Worm (Caenorhabditis elegans) whole organism, midembryonic: ENCODE measurements around the gene Y71H2AM.1.
"Not testable (repeated sequence)": the region's sequence is repeated elsewhere in the genome, so short reads cannot be mapped to it uniquely, and the experiment has no call there.

Source experiments
- T22C8.4 ChIP-seq: fragments of 200-800 bp; sonication (Bioruptor generic); IDR thresholded peaks from 2 replicates; pipeline ENCODE4 v1.3.6; 2022; ENCODE audit warnings: missing genetic modification characterization, missing compliant biosample characterization
- cog-1 ChIP-seq: sonication (generic microtip); optimal IDR thresholded peaks from 2 replicates; lab custom pipeline; 2016; ENCODE audit warnings: missing genetic modification characterization, missing compliant biosample characterization
- flt-1 ChIP-seq: fragments of 200-800 bp; sonication (Bioruptor generic); IDR thresholded peaks from 2 replicates; pipeline ENCODE4 v1.3.6; 2022; ENCODE audit warnings: missing genetic modification characterization, missing compliant biosample characterization
- klf-2 ChIP-seq: fragments of 200-800 bp; sonication (Bioruptor generic); conservative IDR thresholded peaks from 2 replicates; pipeline ENCODE4 v1.3.6; 2022; ENCODE audit warnings: missing genetic modification reagents, missing genetic modification characterization, missing compliant biosample characterization
- med-1 ChIP-seq: sonication (generic microtip); optimal IDR thresholded peaks from 2 replicates; lab custom pipeline; 2017; ENCODE audit warnings: missing genetic modification characterization, mild to moderate bottlenecking, missing compliant biosample characterization, antibody characterized with exemption, missing genetic modification reagents; ENCODE audit not compliant: insufficient read depth
- ref-1 ChIP-seq: fragments of 200-800 bp; sonication (Bioruptor generic); conservative IDR thresholded peaks from 2 replicates; pipeline ENCODE4 v1.3.6; 2022; ENCODE audit warnings: missing genetic modification reagents, missing genetic modification characterization, missing compliant biosample characterization
- tab-1 ChIP-seq: fragments of 200-800 bp; sonication (Bioruptor generic); IDR thresholded peaks from 2 replicates; pipeline ENCODE4 v1.3.6; 2022; ENCODE audit warnings: missing genetic modification characterization, missing compliant biosample characterization
- ztf-23 ChIP-seq: fragments of 200-800 bp; sonication (Bioruptor generic); IDR thresholded peaks from 2 replicates; pipeline ENCODE4 v1.3.6; 2022; ENCODE audit warnings: missing genetic modification reagents, missing genetic modification characterization, missing compliant biosample characterization
- ztf-29 ChIP-seq: fragments of 200-800 bp; sonication (Bioruptor generic); IDR thresholded peaks from 2 replicates; pipeline ENCODE4 v1.3.6; 2022; ENCODE audit warnings: missing genetic modification reagents, missing genetic modification characterization, missing compliant biosample characterization

Gene Y71H2AM.1

ce11 chrIII:2846747-2847146, 19.9 kb downstream of the Y71H2AM.1 start, which contains the start of gene H34I24.1:
Gene H34I24.1, plus strand, starts transcription at chrIII:2847047.
- not testable (repeated sequence) for TF ChIP-seq flt-1, tab-1, klf-2 (GFP tag; lab: Robert Waterston, UW)

- no peak for TF ChIP-seq klf-2 (GFP tag; lab: Robert Waterston, UW)
- TF ChIP-seq flt-1 (GFP tag; lab: Robert Waterston, UW): no peak
- no peak for TF ChIP-seq ztf-23 (GFP tag; lab: Robert Waterston, UW)
- TF ChIP-seq tab-1 (GFP tag; lab: Robert Waterston, UW): no peak
- TF ChIP-seq ref-1 (GFP tag; lab: Robert Waterston, UW): no peak
These were observed 29.1 kb downstream of the Y71H2AM.1 start, which contains the start of gene F56F11.4 for ce11 chrIII:2855929-2856328. Gene F56F11.4, plus strand, starts transcription at chrIII:2856229.

ce11 chrIII:2858334-2858733, 31.5 kb downstream of the Y71H2AM.1 start:
- TF ChIP-seq med-1 (GFP tag; lab: Kevin White, UChicago): no peak
- TF ChIP-seq cog-1 (tag; lab: Kevin White, UChicago): no peak
- TF ChIP-seq T22C8.4 (GFP tag; lab: Robert Waterston, UW): no peak
- TF ChIP-seq tab-1 (GFP tag; lab: Robert Waterston, UW): no peak

ce11 chrIII:2864669-2865068, 37.8 kb downstream of the Y71H2AM.1 start:
- TF ChIP-seq flt-1 (GFP tag; lab: Robert Waterston, UW) (no peak), ztf-23 (GFP tag; lab: Robert Waterston, UW) (no peak), tab-1 (GFP tag; lab: Robert Waterston, UW) (no peak), T22C8.4 (GFP tag; lab: Robert Waterston, UW) (no peak), ztf-29 (GFP tag; lab: Robert Waterston, UW) (no peak), med-1 (GFP tag; lab: Kevin White, UChicago) (no peak), klf-2 (GFP tag; lab: Robert Waterston, UW) (no peak), ref-1 (GFP tag; lab: Robert Waterston, UW) (no peak), cog-1 (tag; lab: Kevin White, UChicago) (no peak)

- TF ChIP-seq ref-1 (GFP tag; lab: Robert Waterston, UW) (no peak), flt-1 (GFP tag; lab: Robert Waterston, UW) (no peak), klf-2 (GFP tag; lab: Robert Waterston, UW) (no peak), ztf-29 (GFP tag; lab: Robert Waterston, UW) (no peak), cog-1 (tag; lab: Kevin White, UChicago) (no peak), T22C8.4 (GFP tag; lab: Robert Waterston, UW) (no peak), ztf-23 (GFP tag; lab: Robert Waterston, UW) (no peak), tab-1 (GFP tag; lab: Robert Waterston, UW) (no peak), med-1 (GFP tag; lab: Kevin White, UChicago) (no peak)
These were observed 39.7 kb downstream of the Y71H2AM.1 start for ce11 chrIII:2866597-2866996.

ce11 chrIII:2868416-2868815, 41.5 kb downstream of the Y71H2AM.1 start:
- TF ChIP-seq tab-1 (GFP tag; lab: Robert Waterston, UW): no peak
- TF ChIP-seq ref-1 (GFP tag; lab: Robert Waterston, UW): no peak
- TF ChIP-seq cog-1 (tag; lab: Kevin White, UChicago): no peak
- TF ChIP-seq T22C8.4 (GFP tag; lab: Robert Waterston, UW): no peak
- TF ChIP-seq ztf-29 (GFP tag; lab: Robert Waterston, UW): no peak

ce11 chrIII:2869033-2869432, 42.2 kb downstream of the Y71H2AM.1 start:
- no peak for TF ChIP-seq ref-1 (GFP tag; lab: Robert Waterston, UW)
- no peak for TF ChIP-seq med-1 (GFP tag; lab: Kevin White, UChicago)
- no peak for TF ChIP-seq ztf-23 (GFP tag; lab: Robert Waterston, UW)
- no peak for TF ChIP-seq T22C8.4 (GFP tag; lab: Robert Waterston, UW)
- no peak for TF ChIP-seq cog-1 (tag; lab: Kevin White, UChicago)
- TF ChIP-seq flt-1 (GFP tag; lab: Robert Waterston, UW): no peak
- TF ChIP-seq ztf-29 (GFP tag; lab: Robert Waterston, UW): no peak
- TF ChIP-seq klf-2 (GFP tag; lab: Robert Waterston, UW): no peak
- TF ChIP-seq tab-1 (GFP tag; lab: Robert Waterston, UW): no peak

- TF ChIP-seq med-1 (GFP tag; lab: Kevin White, UChicago) (no peak), ztf-23 (GFP tag; lab: Robert Waterston, UW) (no peak), ztf-29 (GFP tag; lab: Robert Waterston, UW) (no peak), cog-1 (tag; lab: Kevin White, UChicago) (no peak), ref-1 (GFP tag; lab: Robert Waterston, UW) (no peak), tab-1 (GFP tag; lab: Robert Waterston, UW) (no peak), klf-2 (GFP tag; lab: Robert Waterston, UW) (no peak), flt-1 (GFP tag; lab: Robert Waterston, UW) (no peak), T22C8.4 (GFP tag; lab: Robert Waterston, UW) (no peak)
These were observed 42.6 kb downstream of the Y71H2AM.1 start for ce11 chrIII:2869512-2869911.

ce11 chrIII:2870228-2870627, 43.4 kb downstream of the Y71H2AM.1 start:
- TF ChIP-seq ztf-29 (GFP tag; lab: Robert Waterston, UW): no peak
- TF ChIP-seq klf-2 (GFP tag; lab: Robert Waterston, UW): no peak
- no peak for TF ChIP-seq ref-1 (GFP tag; lab: Robert Waterston, UW)
- TF ChIP-seq T22C8.4 (GFP tag; lab: Robert Waterston, UW): no peak
- TF ChIP-seq tab-1 (GFP tag; lab: Robert Waterston, UW): no peak
- no peak for TF ChIP-seq flt-1 (GFP tag; lab: Robert Waterston, UW)
- TF ChIP-seq med-1 (GFP tag; lab: Kevin White, UChicago): no peak
- no peak for TF ChIP-seq ztf-23 (GFP tag; lab: Robert Waterston, UW)
- no peak for TF ChIP-seq cog-1 (tag; lab: Kevin White, UChicago)
